Worm (Caenorhabditis elegans) whole organism, early embryonic: Measurements from ENCODE around the gene K01A6.5.

Experiments
- aly-1 ChIP-seq: sonication (generic microtip); optimal IDR thresholded peaks from 2 replicates; lab custom pipeline; 2016; ENCODE audit warnings: missing genetic modification characterization, missing compliant biosample characterization
- ama-1 ChIP-seq: fragments of 150-350 bp; optimal IDR thresholded peaks from 2 replicates; lab custom pipeline; 2014
- hmbx-1 ChIP-seq: sonication (generic microtip); optimal IDR thresholded peaks from 2 replicates; lab custom pipeline; 2016; ENCODE audit warnings: mild to moderate bottlenecking, missing genetic modification characterization, missing compliant biosample characterization

DNA sequence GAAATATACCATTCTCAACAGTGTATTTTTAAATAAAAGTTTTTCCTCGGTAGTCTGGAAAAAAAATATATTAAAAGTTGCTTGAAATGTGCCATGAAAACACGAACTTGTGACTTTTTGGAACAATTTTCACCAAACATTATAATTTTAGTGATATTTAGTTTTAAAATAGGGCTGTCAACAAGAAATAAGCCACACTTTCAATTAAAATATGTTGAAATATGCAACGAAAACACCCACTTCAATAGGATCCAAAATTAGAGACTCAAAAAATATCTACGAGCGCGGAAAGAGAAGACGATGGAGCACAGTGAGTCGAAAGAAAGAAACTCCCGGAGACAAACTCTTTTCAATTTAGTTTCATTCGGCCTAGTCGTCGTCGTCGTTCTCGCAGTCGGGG lies 49.0 kb upstream of the K01A6.5 start, which contains the start of gene ZK792.12:
- no peak for TF ChIP-seq hmbx-1 (tag; lab: Kevin White, UChicago)
- TF ChIP-seq aly-1 (tag; lab: Kevin White, UChicago): no peak
- TF ChIP-seq ama-1: no peak
